Worm (Caenorhabditis elegans): ENCODE data around the gene sams-4.
A peak's percentile ranks its signal among the peaks of the same experiment; 100 is the strongest.

sams-4 gene

DNA sequence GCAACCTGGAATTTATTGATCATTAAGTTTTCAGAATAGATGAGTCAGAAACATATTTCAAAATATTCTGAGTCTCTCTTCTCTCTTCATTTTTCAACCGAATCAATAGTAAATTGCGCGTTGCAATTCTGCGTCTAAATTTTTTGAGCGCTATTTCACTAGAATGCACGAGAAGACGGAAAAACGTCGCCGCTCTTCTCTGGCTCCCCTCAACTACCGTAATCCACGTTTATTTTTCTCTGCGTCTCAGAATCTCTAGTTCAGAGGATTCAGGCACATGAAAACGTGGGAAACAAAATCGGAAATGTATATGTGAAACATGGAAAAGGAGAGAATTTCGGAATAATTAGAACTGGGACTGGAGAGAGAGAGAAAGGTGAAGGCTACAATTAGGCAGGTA, 40.7 kb downstream of the sams-4 start (continued):
- TF ChIP-seq pag-3 (tag; optimal IDR thresholded peaks at IDR 0.05; ENCODE audit: borderline replicate concordance, insufficient read depth) (no peak), sox-4 (tag; optimal IDR thresholded peaks at IDR 0.05) (no peak), nhr-85 (tag) (peak; percentile 70), fkh-8 (tag; optimal IDR thresholded peaks at IDR 0.05) (peak; percentile 89), snu-23 (GFP tag; optimal IDR thresholded peaks at IDR 0.05) (peak; percentile 80), blmp-1 (tag; optimal IDR thresholded peaks at IDR 0.05) (peak; percentile 27), pqm-1 (tag; optimal IDR thresholded peaks at IDR 0.05) (no peak), ztf-4 (tag; optimal IDR thresholded peaks at IDR 0.05) (peak; percentile 41), vab-15 (tag; optimal IDR thresholded peaks at IDR 0.05) (no peak), lin-39 (tag; optimal IDR thresholded peaks at IDR 0.05) (no peak), skn-1 (tag; optimal IDR thresholded peaks at IDR 0.05) (peak; percentile 22), rnt-1 (tag; optimal IDR thresholded peaks at IDR 0.05) (no peak), ceh-8 (GFP tag; optimal IDR thresholded peaks at IDR 0.05) (no peak), tbx-2 (tag; optimal IDR thresholded peaks at IDR 0.05) (peak; percentile 38), unc-130 (tag; optimal IDR thresholded peaks at IDR 0.05) (no peak), aha-1 (tag; optimal IDR thresholded peaks at IDR 0.05) (no peak), fkh-10 (GFP tag; optimal IDR thresholded peaks at IDR 0.05) (peak; percentile 11), zip-4 (GFP tag; optimal IDR thresholded peaks at IDR 0.05) (no peak), ceh-82 (tag; optimal IDR thresholded peaks at IDR 0.05) (peak in 2 of 3 experiments; percentile 6 to 70), fkh-4 (tag; optimal IDR thresholded peaks at IDR 0.05; ENCODE audit: borderline replicate concordance) (no peak), lir-3 (tag; optimal IDR thresholded peaks at IDR 0.05; ENCODE audit: poor library complexity) (no peak), ceh-63 (GFP tag; optimal IDR thresholded peaks at IDR 0.05) (no peak), egl-13 (tag; optimal IDR thresholded peaks at IDR 0.05) (peak; percentile 31), nhr-28 (tag; optimal IDR thresholded peaks at IDR 0.05) (no peak), zag-1 (tag; optimal IDR thresholded peaks at IDR 0.05) (no peak), nhr-77 (tag; optimal IDR thresholded peaks at IDR 0.05) (no peak), sptf-1 (tag; optimal IDR thresholded peaks at IDR 0.05) (no peak), nhr-90 (tag; optimal IDR thresholded peaks at IDR 0.05; ENCODE audit: poor library complexity) (no peak), efl-1 (optimal IDR thresholded peaks at IDR 0.05) (peak; percentile 40 to 45), efl-1 (GFP tag; optimal IDR thresholded peaks at IDR 0.05 in 1 of 2) (no peak)

DNA sequence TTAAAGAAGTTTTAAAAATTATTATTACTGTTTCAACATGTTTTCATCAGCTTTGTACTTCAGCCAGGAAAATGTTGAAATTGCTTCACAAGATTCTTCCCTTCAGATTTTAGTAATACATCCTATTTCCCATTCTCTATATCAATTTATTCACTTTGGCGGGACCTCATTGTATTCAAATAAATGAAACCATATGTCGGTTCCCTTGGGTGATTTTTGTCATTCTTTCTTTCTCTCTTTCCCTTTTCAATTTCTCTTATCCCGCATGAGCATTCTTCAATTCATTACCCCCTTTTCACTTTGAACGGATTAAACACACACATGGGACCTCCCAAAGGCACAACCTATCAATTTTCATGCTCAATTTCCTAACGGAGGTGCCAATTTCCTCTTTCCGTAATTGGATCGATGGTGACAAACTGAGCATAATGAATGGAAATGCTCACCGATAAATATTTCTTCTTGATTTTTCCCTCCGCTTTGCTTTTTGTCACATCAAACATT, 42.6 kb downstream of the sams-4 start:
- TF ChIP-seq rnt-1 (tag; optimal IDR thresholded peaks at IDR 0.05) (no peak), sox-4 (tag; optimal IDR thresholded peaks at IDR 0.05) (no peak), efl-1 (optimal IDR thresholded peaks at IDR 0.05) (no peak), efl-1 (GFP tag; optimal IDR thresholded peaks at IDR 0.05 in 1 of 2) (peak in 1 of 2 experiments; percentile 27), ceh-63 (GFP tag; optimal IDR thresholded peaks at IDR 0.05) (peak; percentile 64), dsc-1 (tag; optimal IDR thresholded peaks at IDR 0.05) (peak; percentile 91)

DNA sequence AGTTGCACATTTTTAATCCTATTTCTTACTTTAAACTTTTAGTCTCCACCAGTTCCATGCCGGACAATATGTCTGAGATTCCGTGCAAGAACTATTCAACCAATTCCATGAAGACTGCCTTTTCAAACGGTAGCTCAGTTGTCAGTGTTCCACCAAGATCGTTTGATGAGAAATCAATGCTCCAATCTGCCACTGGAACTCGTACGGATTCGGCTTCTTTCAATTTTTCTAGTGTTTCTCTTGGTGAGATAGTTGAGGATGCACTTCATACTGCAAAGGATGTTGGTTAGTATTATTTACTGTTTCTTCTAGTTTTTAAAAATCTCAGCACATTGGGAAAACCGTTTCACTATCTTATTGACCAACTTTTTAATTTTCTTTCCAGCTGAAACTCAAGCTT, 46.6 kb downstream of the sams-4 start:
- TF ChIP-seq elt-2 (tag; optimal IDR thresholded peaks at IDR 0.05) (no peak), ceh-88 (GFP tag; IDR thresholded peaks at IDR 0.05) (no peak), pax-3 (tag; optimal IDR thresholded peaks at IDR 0.05) (no peak), ceh-82 (tag; optimal IDR thresholded peaks at IDR 0.05) (no peak), hlh-4 (tag; optimal IDR thresholded peaks at IDR 0.05) (no peak), alr-1 (tag; optimal IDR thresholded peaks at IDR 0.05; ENCODE audit: borderline replicate concordance) (no peak), swsn-7 (tag; optimal IDR thresholded peaks at IDR 0.05) (no peak), efl-3 (GFP tag; optimal IDR thresholded peaks at IDR 0.05) (no peak), lsy-2 (tag; optimal IDR thresholded peaks at IDR 0.05) (no peak), fos-1 (tag; optimal IDR thresholded peaks at IDR 0.05) (no peak), ztf-4 (tag; optimal IDR thresholded peaks at IDR 0.05) (no peak), ceh-63 (GFP tag; optimal IDR thresholded peaks at IDR 0.05) (no peak), unc-30 (tag; optimal IDR thresholded peaks at IDR 0.05) (no peak), xbp-1 (tag; optimal IDR thresholded peaks at IDR 0.05) (no peak), ceh-8 (GFP tag; optimal IDR thresholded peaks at IDR 0.05) (no peak), lin-35 (GFP tag; optimal IDR thresholded peaks at IDR 0.05) (no peak)
